Worm (Caenorhabditis elegans) whole organism, L4/young adult: Measurements from ENCODE around the gene nnt-1.

ENCODE experiments used
- W03F9.2 ChIP-seq: fragments of 150-350 bp; optimal IDR thresholded peaks from 2 replicates; lab custom pipeline; 2014; ENCODE audit warnings: missing biosample characterization, missing genetic modification characterization
- dao-5 ChIP-seq: sonication (generic microtip); optimal IDR thresholded peaks from 2 replicates; lab custom pipeline; 2016; ENCODE audit warnings: missing genotype, missing genetic modification characterization, moderate library complexity, missing compliant biosample characterization
- him-1 ChIP-seq: sonication (generic microtip); optimal IDR thresholded peaks from 2 replicates; lab custom pipeline; 2016; ENCODE audit warnings: missing genotype, missing genetic modification reagents, missing genetic modification characterization, missing compliant biosample characterization

DNA sequence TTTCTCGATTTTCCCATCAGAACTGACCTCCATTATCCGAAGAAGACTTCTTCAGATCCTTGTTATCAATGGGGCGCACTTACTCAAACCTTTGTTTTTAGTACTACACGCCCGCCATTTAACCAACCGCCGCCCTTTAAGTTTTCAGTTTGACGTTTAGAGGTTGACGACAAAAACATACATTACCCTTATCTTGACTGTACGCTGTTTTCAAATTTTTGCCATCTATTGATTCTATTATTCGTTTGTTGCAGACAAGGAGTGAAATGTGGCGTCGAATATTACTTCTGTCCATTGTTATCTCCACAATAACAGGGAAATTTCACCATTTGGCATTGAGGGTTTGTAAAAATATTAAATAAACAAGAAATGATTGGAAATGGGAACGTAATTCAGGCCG is 29.1 kb upstream of the nnt-1 start, which contains the start of gene C15H9.5:
- TF ChIP-seq W03F9.2 (tag; lab: Kevin White, UChicago) (no peak), him-1 (tag; lab: Kevin White, UChicago) (no peak), dao-5 (tag; lab: Kevin White, UChicago) (no peak)
